Fruit fly (Drosophila melanogaster): ENCODE measurements around the gene CG32112.
A peak's percentile ranks its signal among the peaks of the same experiment; 100 is the strongest.

Gene CG32112

DNA sequence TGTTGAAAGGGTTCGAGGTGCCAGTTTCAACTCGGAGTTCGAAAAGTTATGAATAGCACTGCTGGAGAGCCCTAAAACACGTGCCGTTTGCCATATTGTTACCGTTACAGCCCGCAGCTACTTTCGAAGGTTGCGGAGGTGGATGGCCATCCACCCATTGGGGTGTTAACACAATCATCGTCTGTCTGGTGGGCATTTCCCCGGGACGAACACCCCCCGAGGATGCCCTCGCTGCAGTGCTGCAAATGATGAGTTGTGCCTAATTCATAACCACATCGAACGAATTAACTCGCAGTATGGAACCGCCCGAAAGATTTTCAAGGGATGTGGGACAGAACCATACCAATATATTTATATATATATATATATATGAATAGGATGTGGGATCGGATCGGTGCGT is 14.3 kb upstream of the CG32112 start (continued):
- TF ChIP-seq nerfin-2 (GFP tag; IDR thresholded peaks at IDR 0.05; ENCODE audit: partially characterized antibody) (no peak), CG10979 (tag; optimal IDR thresholded peaks at IDR 0.05) (no peak), mirr (GFP tag; optimal IDR thresholded peaks at IDR 0.05) (peak; percentile 8), Atf-2 (GFP tag; optimal IDR thresholded peaks at IDR 0.05) (no peak), crol (GFP tag; IDR thresholded peaks at IDR 0.05) (peak; percentile 57; the same call in 1 of the 2 replicates), Lim3 (GFP tag; IDR thresholded peaks at IDR 0.05) (no peak), phol (tag; optimal IDR thresholded peaks at IDR 0.05) (no peak), TFAM (GFP tag; optimal IDR thresholded peaks at IDR 0.05) (no peak), usp (GFP tag; optimal IDR thresholded peaks at IDR 0.05) (no peak), ac (GFP tag; optimal IDR thresholded peaks at IDR 0.05) (no peak), oc (tag; optimal IDR thresholded peaks at IDR 0.05) (peak; percentile 8), CG13296 (GFP tag; optimal IDR thresholded peaks at IDR 0.05) (no peak)

dm6 chr3L:12729601-12730000 is 11.9 kb upstream of the CG32112 start:
- peak in 1 of 2 experiments; percentile 90 for TF ChIP-seq tll (GFP tag; optimal IDR thresholded peaks at IDR 0.05)
- TF ChIP-seq oc (tag; optimal IDR thresholded peaks at IDR 0.05): peak; percentile 8
- TF ChIP-seq chinmo (GFP tag; IDR thresholded peaks at IDR 0.05; ENCODE audit: partially characterized antibody): 0 out of 4 replicates have a peak, but pooled peaks have one; percentile 19
- TF ChIP-seq Hey (tag; optimal IDR thresholded peaks at IDR 0.05): peak; percentile 97
- no peak for TF ChIP-seq CG13624 (GFP tag; optimal IDR thresholded peaks at IDR 0.05)
- no peak for TF ChIP-seq eyg (GFP tag; optimal IDR thresholded peaks at IDR 0.05)

DNA sequence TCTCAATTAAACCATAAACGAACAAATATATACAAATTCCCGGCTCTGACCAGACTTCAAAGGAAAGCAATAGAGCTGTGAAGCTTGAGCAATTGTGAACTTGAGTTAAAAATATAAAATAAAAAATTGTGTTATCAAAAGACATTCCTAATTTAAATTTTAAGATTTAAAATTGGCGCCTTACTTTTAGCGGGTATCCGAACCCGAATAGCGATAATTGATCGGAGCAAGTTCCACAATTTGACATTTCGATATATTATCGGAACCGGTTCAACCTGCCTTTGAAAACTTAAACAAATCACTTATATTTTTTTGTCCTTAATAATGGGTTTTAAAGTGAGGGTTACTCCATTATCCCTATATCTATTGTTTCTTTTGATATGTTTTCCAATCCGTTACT is 8.8 kb upstream of the CG32112 start:
- TF ChIP-seq CG34224 (GFP tag; IDR thresholded peaks at IDR 0.05; ENCODE audit: partially characterized antibody) (peak; percentile 76), CG14710 (tag; optimal IDR thresholded peaks at IDR 0.05) (peak; percentile 13), Dp (GFP tag; optimal IDR thresholded peaks at IDR 0.05) (peak; percentile 99), tap (tag; optimal IDR thresholded peaks at IDR 0.05) (no peak), Lhr (GFP tag; optimal IDR thresholded peaks at IDR 0.05) (peak; percentile 33), insv (GFP tag; optimal IDR thresholded peaks at IDR 0.05) (peak in 1 of 2 experiments; percentile 20), pita (GFP tag; optimal IDR thresholded peaks at IDR 0.05) (peak; percentile 52), Poxn (GFP tag; IDR thresholded peaks at IDR 0.05) (no peak), nerfin-2 (GFP tag; IDR thresholded peaks at IDR 0.05; ENCODE audit: partially characterized antibody) (peak; percentile 55; the same call in 1 of the 2 replicates), Dll (GFP tag; IDR thresholded peaks at IDR 0.05; ENCODE audit: partially characterized antibody) (peak; percentile 68; the same call in 3 of the 4 replicates), Ets97D (GFP tag; optimal IDR thresholded peaks at IDR 0.05) (no peak), CG17361 (GFP tag; IDR thresholded peaks at IDR 0.05) (peak; percentile 68; the same call in 2 of the 3 replicates), CG2116 (GFP tag; optimal IDR thresholded peaks at IDR 0.05) (peak; percentile 79), Doc3 (GFP tag; IDR thresholded peaks at IDR 0.05; ENCODE audit: partially characterized antibody) (peak; percentile 48; the same call in 2 of the 3 replicates), bbx (GFP tag; IDR thresholded peaks at IDR 0.05; ENCODE audit: partially characterized antibody) (peak; percentile 72; the same call in 1 of the 2 replicates), CG8089 (GFP tag; optimal IDR thresholded peaks at IDR 0.05) (no peak), Bgb (GFP tag; IDR thresholded peaks at IDR 0.05; ENCODE audit: partially characterized antibody) (peak; percentile 68), fru (optimal IDR thresholded peaks at IDR 0.05) (no peak), zfh2 (GFP tag; optimal IDR thresholded peaks at IDR 0.05) (no peak), dysf (GFP tag; IDR thresholded peaks at IDR 0.05) (no peak), Max (GFP tag; optimal IDR thresholded peaks at IDR 0.05) (no peak), vvl (GFP tag; IDR thresholded peaks at IDR 0.05) (no peak), CG15601 (tag; optimal IDR thresholded peaks at IDR 0.05) (no peak), trem (tag; optimal IDR thresholded peaks at IDR 0.05) (peak; percentile 43), CG14860 (GFP tag; IDR thresholded peaks at IDR 0.05; ENCODE audit: partially characterized antibody) (peak; percentile 38; the same call in 1 of the 3 replicates), CG6175 (GFP tag; IDR thresholded peaks at IDR 0.05) (no peak), corto (GFP tag; optimal IDR thresholded peaks at IDR 0.05) (no peak), pzg (GFP tag; optimal IDR thresholded peaks at IDR 0.05) (peak; percentile 48), Opbp (GFP tag; IDR thresholded peaks at IDR 0.05; ENCODE audit: partially characterized antibody) (peak; percentile 73; the same call in 1 of the 3 replicates), CG4328 (GFP tag; optimal IDR thresholded peaks at IDR 0.05) (no peak), CG13296 (GFP tag; optimal IDR thresholded peaks at IDR 0.05) (no peak)
